Worm (Caenorhabditis elegans): Measurements from ENCODE around the gene nhr-93.
"Not testable (repeated sequence)": the region's sequence is repeated elsewhere in the genome, so short reads cannot be mapped to it uniquely, and the experiment has no call there.

Gene nhr-93

DNA sequence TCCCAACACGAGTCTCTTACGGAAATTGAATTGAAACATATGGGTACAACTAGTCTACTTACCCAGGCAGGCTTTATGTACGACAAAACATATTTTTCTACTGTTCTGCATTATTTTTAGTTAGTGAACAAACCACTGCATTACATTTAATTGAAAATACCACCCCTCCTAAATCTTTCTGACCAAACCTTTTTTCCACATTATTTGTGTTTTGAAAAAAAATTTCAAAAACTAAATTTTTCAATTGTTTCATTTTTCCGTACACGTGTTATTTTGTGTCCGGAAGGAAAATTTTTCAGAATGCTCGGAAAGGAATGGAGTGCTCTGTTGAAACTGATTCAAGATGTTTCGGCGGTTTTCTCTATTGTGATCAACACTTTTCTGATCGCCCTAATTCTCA lies 25.8 kb downstream of the nhr-93 start, which contains the start of gene str-226:
Gene str-226 (plus strand): TSS at position 301 of the 400 bp plus-strand sequence.
- TF ChIP-seq ets-5 (GFP tag; IDR thresholded peaks at IDR 0.05) = no peak

- TF ChIP-seq rnt-1 (tag; optimal IDR thresholded peaks at IDR 0.05) (no peak), pqm-1 (tag; optimal IDR thresholded peaks at IDR 0.05) (no peak), nhr-28 (tag; optimal IDR thresholded peaks at IDR 0.05) (no peak), zag-1 (tag; optimal IDR thresholded peaks at IDR 0.05) (no peak), fkh-10 (GFP tag; optimal IDR thresholded peaks at IDR 0.05) (no peak), hlh-17 (GFP tag; optimal IDR thresholded peaks at IDR 0.05; ENCODE audit: borderline replicate concordance) (no peak), lin-13 (GFP tag; optimal IDR thresholded peaks at IDR 0.05) (no peak), unc-30 (tag; optimal IDR thresholded peaks at IDR 0.05) (no peak)
Measured at ce11 chrV:3509878-3510277, 28.3 kb downstream of the nhr-93 start, which contains the start of gene str-228. Gene str-228, plus strand, starts transcription at chrV:3510178.

DNA sequence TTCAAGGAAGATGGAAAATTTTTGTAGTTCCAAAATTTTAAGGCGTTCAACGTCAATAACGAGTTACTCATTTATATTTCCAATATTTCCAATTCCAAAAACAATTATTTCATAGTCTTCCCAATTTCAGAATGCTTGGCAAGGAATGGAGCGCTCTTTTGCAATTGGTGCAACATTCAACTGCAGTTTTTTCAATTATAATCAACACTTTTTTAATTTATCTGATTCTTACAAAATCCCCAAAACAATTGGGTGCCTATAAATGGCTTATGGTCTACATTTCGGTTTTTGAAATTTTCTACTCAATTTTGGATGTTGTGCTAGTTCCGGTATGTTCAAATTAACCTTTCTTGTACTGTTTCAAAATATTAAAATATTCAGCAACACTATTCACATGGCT lies 30.5 kb downstream of the nhr-93 start, which contains the start of gene str-225:
Gene str-225 (plus strand): TSS at position 132 of the 400 bp plus-strand sequence.
- TF ChIP-seq grh-1 (GFP tag; IDR thresholded peaks at IDR 0.05) = no peak

- TF ChIP-seq fos-1 (tag; optimal IDR thresholded peaks at IDR 0.05); pqm-1 (tag; optimal IDR thresholded peaks at IDR 0.05); fkh-10 (GFP tag; optimal IDR thresholded peaks at IDR 0.05): not testable (repeated sequence)
Measured at ce11 chrV:3506252-3506651, 32.0 kb downstream of the nhr-93 start, which contains the start of gene ugt-64. Gene ugt-64, minus strand, starts transcription at chrV:3506352.

ce11 chrV:3505745-3506144 lies 32.5 kb downstream of the nhr-93 start:
- TF ChIP-seq nhr-77 (tag; optimal IDR thresholded peaks at IDR 0.05) = no peak
- TF ChIP-seq nhr-85 (tag) = peak; percentile 74
- no peak for TF ChIP-seq swsn-7 (tag; optimal IDR thresholded peaks at IDR 0.05)
- no peak for TF ChIP-seq isw-1 (GFP tag; IDR thresholded peaks at IDR 0.05)
- no peak for TF ChIP-seq egl-13 (tag; optimal IDR thresholded peaks at IDR 0.05)
- no peak for TF ChIP-seq ceh-82 (tag; optimal IDR thresholded peaks at IDR 0.05)
- peak; percentile 47 for TF ChIP-seq pqm-1 (tag; optimal IDR thresholded peaks at IDR 0.05)
- no peak for TF ChIP-seq ces-1 (GFP tag; optimal IDR thresholded peaks at IDR 0.05)
- TF ChIP-seq snu-23 (GFP tag; optimal IDR thresholded peaks at IDR 0.05) = no peak
- TF ChIP-seq snpc-4 (tag; optimal IDR thresholded peaks at IDR 0.05) = no peak
- TF ChIP-seq mdl-1 (tag; optimal IDR thresholded peaks at IDR 0.05) = no peak
- TF ChIP-seq nhr-19 (GFP tag; conservative IDR thresholded peaks at IDR 0.05) = no peak
- no peak for TF ChIP-seq F16B12.6 (tag; optimal IDR thresholded peaks at IDR 0.05)
- TF ChIP-seq hpl-2 (GFP tag; optimal IDR thresholded peaks at IDR 0.05) = no peak
- no peak for TF ChIP-seq alr-1 (tag; optimal IDR thresholded peaks at IDR 0.05; ENCODE audit: borderline replicate concordance)
- peak in 4 of 6 experiments; percentile 7 to 79 (median 54) for TF ChIP-seq elt-3 (tag; optimal IDR thresholded peaks at IDR 0.05)
- peak; percentile 40 for TF ChIP-seq skn-1 (tag; optimal IDR thresholded peaks at IDR 0.05)
- no peak for TF ChIP-seq nhr-71 (tag; optimal IDR thresholded peaks at IDR 0.05)
- TF ChIP-seq unc-62 (GFP tag; optimal IDR thresholded peaks at IDR 0.05) = no peak
- peak; percentile 0 for TF ChIP-seq mep-1 (tag; optimal IDR thresholded peaks at IDR 0.05)
- no peak for TF ChIP-seq lin-39 (tag; optimal IDR thresholded peaks at IDR 0.05)
- TF ChIP-seq unc-98 (GFP tag; IDR thresholded peaks at IDR 0.05) = no peak
- no peak for TF ChIP-seq C34B4.2 (tag; optimal IDR thresholded peaks at IDR 0.05)
- no peak for TF ChIP-seq nhr-12 (tag; optimal IDR thresholded peaks at IDR 0.05)
- no peak for TF ChIP-seq nhr-28 (tag; optimal IDR thresholded peaks at IDR 0.05)
- TF ChIP-seq sptf-1 (tag; optimal IDR thresholded peaks at IDR 0.05) = no peak
- peak in 1 of 3 experiments; percentile 17 for TF ChIP-seq dpl-1 (GFP tag; optimal IDR thresholded peaks at IDR 0.05)
- no peak for TF ChIP-seq ets-5 (GFP tag; IDR thresholded peaks at IDR 0.05)
- peak; percentile 84 for TF ChIP-seq nhr-20 (tag; optimal IDR thresholded peaks at IDR 0.05)
- TF ChIP-seq pag-3 (tag; optimal IDR thresholded peaks at IDR 0.05; ENCODE audit: borderline replicate concordance, insufficient read depth) = no peak
- no peak for TF ChIP-seq nhr-84 (tag; optimal IDR thresholded peaks at IDR 0.05)
- TF ChIP-seq Y116A8C.19 (tag; optimal IDR thresholded peaks at IDR 0.05; ENCODE audit: borderline replicate concordance) = no peak
- TF ChIP-seq lin-13 (GFP tag; optimal IDR thresholded peaks at IDR 0.05) = no peak
- TF ChIP-seq egl-27 (tag; optimal IDR thresholded peaks at IDR 0.05) = no peak
- no peak for TF ChIP-seq ceh-63 (GFP tag; optimal IDR thresholded peaks at IDR 0.05)
- TF ChIP-seq ama-1 (optimal IDR thresholded peaks at IDR 0.05) = no peak
- TF ChIP-seq irx-1 (tag; optimal IDR thresholded peaks at IDR 0.05) = no peak

All from whole organism, L1 larva.